Worm (Caenorhabditis elegans): Measurements from ENCODE around the gene B0294.3.

- TF ChIP-seq tbx-8 (GFP tag; optimal IDR thresholded peaks at IDR 0.05) = no peak
- TF ChIP-seq snpc-4 (tag; optimal IDR thresholded peaks at IDR 0.05) = no peak
- TF ChIP-seq lin-13 (tag; optimal IDR thresholded peaks at IDR 0.05) = no peak
- no peak for TF ChIP-seq mab-5 (tag; optimal IDR thresholded peaks at IDR 0.05)
- no peak for TF ChIP-seq ces-1 (GFP tag; optimal IDR thresholded peaks at IDR 0.05)
- TF ChIP-seq ztf-11 (tag; optimal IDR thresholded peaks at IDR 0.05) = no peak
- no peak for TF ChIP-seq ham-2 (GFP tag; optimal IDR thresholded peaks at IDR 0.05)
- TF ChIP-seq hlh-1 (tag; optimal IDR thresholded peaks at IDR 0.05) = no peak
Measured at ce11 chrX:1935438-1935837, 43.5 kb downstream of the B0294.3 start.

All from whole organism, mixed stage, embryonic.